Worm (Caenorhabditis elegans) whole organism, L4 larva: ENCODE data around the gene ZK669.2.
A peak's percentile ranks its signal among the peaks of the same experiment; 100 is the strongest.

Source experiments
- D1046.2 ChIP-seq: fragments of 200-800 bp; sonication (Bioruptor generic); IDR thresholded peaks from 2 replicates; pipeline ENCODE4 v1.3.6; 2022; ENCODE audit warnings: missing genetic modification characterization, missing compliant biosample characterization
- Y105C5A.15 ChIP-seq: fragments of 200-800 bp; sonication (Bioruptor generic); IDR thresholded peaks from 2 replicates; pipeline ENCODE4 v1.3.6; 2022; ENCODE audit warnings: missing genetic modification characterization, missing compliant biosample characterization
- Y48G9A.11 ChIP-seq: fragments of 200-800 bp; sonication (Bioruptor generic); IDR thresholded peaks from 2 replicates; pipeline ENCODE4 v1.3.6; 2022; ENCODE audit warnings: missing genetic modification reagents, missing genetic modification characterization, missing compliant biosample characterization
- aha-1 ChIP-seq: fragments of 150-350 bp; peaks from one replicate; lab custom pipeline; 2014; ENCODE audit warnings: missing biosample characterization, missing genetic modification characterization
- ama-1 ChIP-seq: fragments of 150-350 bp; optimal IDR thresholded peaks from 2 replicates; lab custom pipeline; 2014; ENCODE audit warnings: inconsistent platforms, mixed read lengths
- ceh-28 ChIP-seq: fragments of 150-350 bp; optimal IDR thresholded peaks from 2 replicates; lab custom pipeline; 2014; ENCODE audit warnings: missing biosample characterization, missing genetic modification reagents, missing genetic modification characterization
- ceh-44 ChIP-seq: fragments of 200-800 bp; sonication (Bioruptor generic); IDR thresholded peaks from 2 replicates; pipeline ENCODE4 v1.3.6; 2022; ENCODE audit warnings: missing genetic modification reagents, missing genetic modification characterization, missing compliant biosample characterization
- ceh-82 ChIP-seq: sonication (generic microtip); optimal IDR thresholded peaks from 2 replicates; lab custom pipeline; 2017; ENCODE audit warnings: missing biosample characterization, missing genetic modification characterization
- ces-1 ChIP-seq: fragments of 150-350 bp; sonication (generic microtip); optimal IDR thresholded peaks from 4 replicates; lab custom pipeline; 2014; ENCODE audit warnings: missing biosample characterization, missing genetic modification reagents, missing genetic modification characterization
- ctbp-1 ChIP-seq: fragments of 200-800 bp; sonication (Bioruptor generic); IDR thresholded peaks from 2 replicates; pipeline ENCODE4 v1.3.6; 2022; ENCODE audit warnings: missing genetic modification reagents, missing genetic modification characterization, missing compliant biosample characterization
- daf-8 ChIP-seq: fragments of 200-800 bp; sonication (Bioruptor generic); IDR thresholded peaks from 2 replicates; pipeline ENCODE4 v1.3.6; 2022; ENCODE audit warnings: missing genetic modification characterization, missing compliant biosample characterization
- dmd-6 ChIP-seq: fragments of 200-800 bp; sonication (Bioruptor generic); IDR thresholded peaks from 2 replicates; pipeline ENCODE4 v1.3.6; 2022; ENCODE audit warnings: missing genetic modification reagents, missing genetic modification characterization, missing compliant biosample characterization
- dmd-8 ChIP-seq: fragments of 200-800 bp; sonication (Bioruptor generic); IDR thresholded peaks from 2 replicates; pipeline ENCODE4 v1.3.6; 2022; ENCODE audit warnings: missing genetic modification characterization, missing compliant biosample characterization
- dve-1 ChIP-seq: sonication (generic microtip); optimal IDR thresholded peaks from 2 replicates; lab custom pipeline; 2017; ENCODE audit warnings: antibody characterized with exemption, mild to moderate bottlenecking, missing genetic modification characterization, missing compliant biosample characterization; ENCODE audit not compliant: insufficient read depth
- fkh-10 ChIP-seq: fragments of 150-350 bp; optimal IDR thresholded peaks from 2 replicates; lab custom pipeline; 2014; ENCODE audit warnings: missing biosample characterization, missing genetic modification reagents, missing genetic modification characterization
- gei-8 ChIP-seq: fragments of 200-800 bp; sonication (Bioruptor generic); optimal IDR thresholded peaks from 2 replicates; lab custom pipeline; 2018; ENCODE audit warnings: mild to moderate bottlenecking, missing genetic modification characterization, missing compliant biosample characterization
- hlh-30 ChIP-seq: sonication (generic microtip); optimal IDR thresholded peaks from 2 replicates; lab custom pipeline; 2017; ENCODE audit warnings: antibody characterized with exemption, mild to moderate bottlenecking, missing genetic modification characterization, missing compliant biosample characterization; ENCODE audit not compliant: insufficient read depth
- lin-13 ChIP-seq: fragments of 150-350 bp; optimal IDR thresholded peaks from 2 replicates; lab custom pipeline; 2014; ENCODE audit warnings: missing biosample characterization, missing genetic modification reagents, missing genetic modification characterization
- lin-29 ChIP-seq: fragments of 200-800 bp; sonication (Bioruptor generic); IDR thresholded peaks from 2 replicates; pipeline ENCODE4 v1.3.6; 2022; ENCODE audit warnings: missing genetic modification reagents, missing genetic modification characterization, missing compliant biosample characterization
- mdl-1 ChIP-seq, 2 experiments: fragments of 150-350 bp in 1 of 2; sonication (generic microtip) in 1 of 2; optimal IDR thresholded peaks; 2 replicates each; lab custom pipeline; 2014 to 2017; ENCODE audit warnings: missing biosample characterization in 2 of 2, missing genetic modification characterization in 2 of 2
- mdt-29 ChIP-seq: fragments of 200-800 bp; sonication (Bioruptor generic); IDR thresholded peaks from 2 replicates; pipeline ENCODE4 v1.3.6; 2022; ENCODE audit warnings: missing genetic modification reagents, missing genetic modification characterization, missing compliant biosample characterization
- mep-1 ChIP-seq: fragments of 150-350 bp; sonication (generic microtip); optimal IDR thresholded peaks from 3 replicates; lab custom pipeline; 2014; ENCODE audit warnings: missing biosample characterization, missing genetic modification characterization
- nhr-11 ChIP-seq: fragments of 150-350 bp; optimal IDR thresholded peaks from 2 replicates; lab custom pipeline; 2014; ENCODE audit warnings: missing biosample characterization, missing genetic modification characterization
- nhr-237 ChIP-seq: sonication (generic microtip); optimal IDR thresholded peaks from 2 replicates; lab custom pipeline; 2017; ENCODE audit warnings: missing biosample characterization, missing genetic modification characterization
- nhr-28 ChIP-seq: fragments of 150-350 bp; optimal IDR thresholded peaks from 2 replicates; lab custom pipeline; 2014; ENCODE audit warnings: missing biosample characterization, missing genetic modification characterization
- nhr-76 ChIP-seq: fragments of 150-350 bp; optimal IDR thresholded peaks from 2 replicates; lab custom pipeline; 2014; ENCODE audit warnings: missing biosample characterization, missing genetic modification characterization
- php-3 ChIP-seq: fragments of 200-800 bp; sonication (Bioruptor generic); IDR thresholded peaks from 2 replicates; pipeline ENCODE4 v1.3.6; 2022; ENCODE audit warnings: missing genetic modification reagents, missing genetic modification characterization, missing compliant biosample characterization
- sdz-12 ChIP-seq: fragments of 200-800 bp; sonication (Bioruptor generic); optimal IDR thresholded peaks from 2 replicates; lab custom pipeline; 2018; ENCODE audit warnings: mild to moderate bottlenecking, missing genetic modification characterization, missing compliant biosample characterization
- snpc-1.2 ChIP-seq: fragments of 200-800 bp; sonication (Bioruptor generic); IDR thresholded peaks from 2 replicates; pipeline ENCODE4 v1.3.6; 2022; ENCODE audit warnings: missing genetic modification reagents, missing genetic modification characterization, missing compliant biosample characterization
- spr-1 ChIP-seq: sonication (generic microtip); optimal IDR thresholded peaks from 2 replicates; lab custom pipeline; 2016; ENCODE audit warnings: mild to moderate bottlenecking, missing genetic modification characterization, missing compliant biosample characterization
- spr-3 ChIP-seq: fragments of 200-800 bp; sonication (Bioruptor generic); optimal IDR thresholded peaks from 2 replicates; lab custom pipeline; 2018; ENCODE audit warnings: mild to moderate bottlenecking, missing genetic modification characterization, missing compliant biosample characterization
- zag-1 ChIP-seq: fragments of 150-350 bp; optimal IDR thresholded peaks from 2 replicates; lab custom pipeline; 2014; ENCODE audit warnings: missing biosample characterization, missing genetic modification characterization
- zfp-3 ChIP-seq: fragments of 200-800 bp; sonication (Bioruptor generic); conservative IDR thresholded peaks from 2 replicates; pipeline ENCODE4 v1.3.6; 2022; ENCODE audit warnings: missing genetic modification reagents, missing genetic modification characterization, missing compliant biosample characterization
- zip-11 ChIP-seq: fragments of 200-800 bp; sonication (Bioruptor generic); IDR thresholded peaks from 2 replicates; pipeline ENCODE4 v1.3.6; 2022; ENCODE audit warnings: missing genetic modification characterization, missing compliant biosample characterization
- zip-2 ChIP-seq: fragments of 150-350 bp; optimal IDR thresholded peaks from 2 replicates; lab custom pipeline; 2014; ENCODE audit warnings: missing biosample characterization, missing genetic modification characterization

The ZK669.2 gene

ce11 chrII:7944333-7944744, 6.4 kb upstream of the ZK669.2 start (continued):
- TF ChIP-seq dmd-6 (GFP tag; lab: Robert Waterston, UW) (peak; percentile 75), ceh-44 (GFP tag; lab: Robert Waterston, UW) (no peak), mdl-1 (tag; optimal IDR thresholded peaks at IDR 0.05; lab: Kevin White, UChicago) (peak in 1 of 2 experiments; percentile 81)

- TF ChIP-seq dmd-6 (GFP tag; lab: Robert Waterston, UW) (no peak), nhr-11 (no peak), zag-1 (tag; lab: Kevin White, UChicago) (no peak)
- TF ChIP-seq, all 104 proteins: peak for 0
These were observed 2.9 kb upstream of the ZK669.2 start, which contains the start of gene ZK669.3 for ce11 chrII:7940848-7941247. TSS of gene ZK669.3 (plus strand) at chrII:7941148.

ce11 chrII:7935622-7936021, 2.4 kb downstream of the ZK669.2 start:
- TF ChIP-seq zip-2: no peak
- no peak for TF ChIP-seq zfp-3 (GFP tag; lab: Robert Waterston, UW)
- TF ChIP-seq dmd-8 (GFP tag; lab: Robert Waterston, UW): no peak
- no peak for TF ChIP-seq spr-3
- TF ChIP-seq mdt-29 (GFP tag; lab: Robert Waterston, UW): no peak
- TF ChIP-seq lin-13 (GFP tag; lab: Kevin White, UChicago): no peak
- no peak for TF ChIP-seq lin-29 (GFP tag; lab: Robert Waterston, UW)
- no peak for TF ChIP-seq zip-11 (GFP tag; lab: Robert Waterston, UW)
- TF ChIP-seq nhr-76: no peak
- TF ChIP-seq spr-1: no peak
- no peak for TF ChIP-seq ceh-82 (tag; lab: Kevin White, UChicago)
- no peak for TF ChIP-seq nhr-28
- TF ChIP-seq gei-8 (GFP tag; lab: Kevin White, UChicago): no peak
- no peak for TF ChIP-seq dve-1 (tag; lab: Kevin White, UChicago)
- no peak for TF ChIP-seq daf-8

- TF ChIP-seq aha-1 (tag; lab: Kevin White, UChicago) (peak; percentile 66), hlh-30 (tag; lab: Kevin White, UChicago) (peak; percentile 61), ctbp-1 (GFP tag; lab: Robert Waterston, UW) (no peak)
These were observed 7.3 kb downstream of the ZK669.2 start for ce11 chrII:7930671-7931070.

ce11 chrII:7928600-7928999, 9.4 kb downstream of the ZK669.2 start, which contains the start of gene spv-1:
TSS of gene spv-1 (minus strand) at chrII:7928700.
- TF ChIP-seq ceh-28 (no peak), D1046.2 (GFP tag; lab: Robert Waterston, UW) (no peak), gei-8 (GFP tag; lab: Kevin White, UChicago) (no peak), Y48G9A.11 (GFP tag; lab: Robert Waterston, UW) (no peak), mep-1 (tag; lab: Kevin White, UChicago) (no peak), ces-1 (GFP tag; lab: Kevin White, UChicago) (no peak), fkh-10 (no peak), ama-1 (lab: Kevin White, UChicago) (no peak), sdz-12 (GFP tag; lab: Kevin White, UChicago) (no peak), php-3 (GFP tag; lab: Robert Waterston, UW) (no peak), nhr-237 (tag; lab: Kevin White, UChicago) (no peak), spr-1 (no peak), Y105C5A.15 (GFP tag; lab: Robert Waterston, UW) (no peak), snpc-1.2 (GFP tag; lab: Robert Waterston, UW) (no peak)
